Worm (Caenorhabditis elegans): ENCODE data around the gene yju-2.

yju-2 gene

ce11 chrIII:7146341-7146740 lies 37.8 kb upstream of the yju-2 start:
- TF ChIP-seq ceh-79 (tag; optimal IDR thresholded peaks at IDR 0.05) = no peak
- TF ChIP-seq madf-3 (GFP tag; IDR thresholded peaks at IDR 0.05) = 0 out of 2 replicates have a peak, but pooled peaks have one; percentile 26

DNA sequence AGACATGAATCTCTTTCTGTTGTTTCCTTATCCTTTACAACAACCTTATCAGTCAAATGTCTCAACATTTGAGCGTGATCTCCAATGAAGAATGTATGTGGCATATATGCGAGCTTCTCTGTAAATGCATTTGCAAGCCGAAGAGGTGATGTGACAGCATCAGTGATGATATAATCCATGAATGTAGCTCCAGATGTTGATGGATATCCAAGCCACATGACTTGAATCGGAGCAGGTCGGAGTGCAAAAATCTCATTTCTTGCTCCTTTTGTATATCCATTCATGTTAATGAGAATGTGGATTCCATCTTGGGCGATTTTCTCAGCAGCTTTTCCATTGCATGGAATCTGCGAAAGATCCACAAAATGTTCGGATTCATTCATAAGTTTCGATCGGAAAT lies 35.9 kb upstream of the yju-2 start:
- TF ChIP-seq nhr-120 (GFP tag; IDR thresholded peaks at IDR 0.05) = no peak
- no peak for TF ChIP-seq nfya-1 (tag; optimal IDR thresholded peaks at IDR 0.05; ENCODE audit: borderline replicate concordance, insufficient read depth)
- no peak for TF ChIP-seq mcd-1 (GFP tag; IDR thresholded peaks at IDR 0.05)
- TF ChIP-seq Y79H2A.3 (GFP tag; conservative IDR thresholded peaks at IDR 0.05) = no peak
- TF ChIP-seq fkh-3 (tag; optimal IDR thresholded peaks at IDR 0.05) = no peak
- TF ChIP-seq F57A8.1 (GFP tag; optimal IDR thresholded peaks at IDR 0.05) = no peak
- TF ChIP-seq somi-1 (GFP tag; optimal IDR thresholded peaks at IDR 0.05) = no peak
- no peak for TF ChIP-seq unc-130 (GFP tag; optimal IDR thresholded peaks at IDR 0.05)
- no peak for TF ChIP-seq cebp-2 (GFP tag; IDR thresholded peaks at IDR 0.05)
- TF ChIP-seq ztf-26 (tag; optimal IDR thresholded peaks at IDR 0.05) = no peak
- no peak for TF ChIP-seq T26A5.8 (tag; optimal IDR thresholded peaks at IDR 0.05)
- TF ChIP-seq D2030.7 (GFP tag; IDR thresholded peaks at IDR 0.05) = no peak
- no peak for TF ChIP-seq madf-3 (GFP tag; IDR thresholded peaks at IDR 0.05)
- no peak for TF ChIP-seq cebp-1 (GFP tag; IDR thresholded peaks at IDR 0.05)
- no peak for TF ChIP-seq cebp-1 (tag; optimal IDR thresholded peaks at IDR 0.05)
- TF ChIP-seq ekl-4 (GFP tag; IDR thresholded peaks at IDR 0.05) = no peak
- no peak for TF ChIP-seq let-607 (tag; optimal IDR thresholded peaks at IDR 0.05)
- no peak for TF ChIP-seq nhr-80 (tag; optimal IDR thresholded peaks at IDR 0.05)
- TF ChIP-seq lag-1 (GFP tag; IDR thresholded peaks at IDR 0.05) = no peak
- no peak for TF ChIP-seq B0336.3 (GFP tag; IDR thresholded peaks at IDR 0.05)
- TF ChIP-seq lir-1 (GFP tag; conservative IDR thresholded peaks at IDR 0.05) = no peak

- TF ChIP-seq him-1 (tag; optimal IDR thresholded peaks at IDR 0.05) = no peak
Observed at ce11 chrIII:7150162-7150561, 34.0 kb upstream of the yju-2 start.

ce11 chrIII:7152569-7152968 lies 31.6 kb upstream of the yju-2 start:
- TF ChIP-seq egrh-3 (GFP tag; IDR thresholded peaks at IDR 0.05) = no peak
- no peak for TF ChIP-seq Y53G8AR.9 (GFP tag; conservative IDR thresholded peaks at IDR 0.05)
- TF ChIP-seq sdz-38 (tag; optimal IDR thresholded peaks at IDR 0.05) = no peak
- TF ChIP-seq F55B11.4 (tag; optimal IDR thresholded peaks at IDR 0.05; ENCODE audit: borderline replicate concordance, insufficient read depth) = no peak
- TF ChIP-seq tbx-9 (tag; optimal IDR thresholded peaks at IDR 0.05; ENCODE audit: borderline replicate concordance) = no peak
- TF ChIP-seq somi-1 (GFP tag; optimal IDR thresholded peaks at IDR 0.05) = no peak
- no peak for TF ChIP-seq die-1 (tag; optimal IDR thresholded peaks at IDR 0.05)
- TF ChIP-seq K12H6.12 (tag; optimal IDR thresholded peaks at IDR 0.05) = no peak
- TF ChIP-seq B0336.3 (GFP tag; IDR thresholded peaks at IDR 0.05) = no peak
- no peak for TF ChIP-seq hsf-1 (GFP tag; IDR thresholded peaks at IDR 0.05)
- no peak for TF ChIP-seq madf-10 (tag; optimal IDR thresholded peaks at IDR 0.05)
- TF ChIP-seq dox-1 (GFP tag; IDR thresholded peaks at IDR 0.05) = no peak
- no peak for TF ChIP-seq dpff-1 (tag; optimal IDR thresholded peaks at IDR 0.05)
- no peak for TF ChIP-seq lin-35 (GFP tag; optimal IDR thresholded peaks at IDR 0.05)
- no peak for TF ChIP-seq F37B4.10 (GFP tag; IDR thresholded peaks at IDR 0.05)
- TF ChIP-seq him-1 (tag; optimal IDR thresholded peaks at IDR 0.05) = no peak
- TF ChIP-seq dpl-1 (GFP tag; optimal IDR thresholded peaks at IDR 0.05) = no peak
- no peak for TF ChIP-seq madf-8 (GFP tag; conservative IDR thresholded peaks at IDR 0.05)
- no peak for TF ChIP-seq lin-54 (GFP tag; optimal IDR thresholded peaks at IDR 0.05)
- TF ChIP-seq chd-7 (tag; optimal IDR thresholded peaks at IDR 0.05) = no peak
